Fruit fly (Drosophila melanogaster) whole organism: Measurements from ENCODE around the gene CG17321.

Source experiments
- CG8478 ChIP-seq: fragments of >200 bp; optimal IDR thresholded peaks from 2 replicates; lab custom pipeline; 2018; ENCODE audit warnings: inconsistent platforms
- EcR ChIP-seq, 2 experiments: fragments of >200 bp; optimal IDR thresholded peaks; 2 replicates each; lab custom pipeline; 2017; ENCODE audit warnings: missing biosample characterization in 2 of 2, missing genetic modification characterization in 2 of 2, missing genetic modification reagents in 2 of 2
- pan ChIP-seq: fragments of >200 bp; optimal IDR thresholded peaks from 2 replicates; lab custom pipeline; 2017
- psq ChIP-seq: fragments of >200 bp; optimal IDR thresholded peaks from 2 replicates; lab custom pipeline; 2017
- usp ChIP-seq: fragments of >200 bp; optimal IDR thresholded peaks from 2 replicates; lab custom pipeline; 2017; ENCODE audit warnings: missing biosample characterization, missing genetic modification characterization, mixed read lengths

dm6 chr2L:18810960-18811642 lies 33.9 kb upstream of the CG17321 start, which contains the start of the genes CG10570 and CG42502:
- TF ChIP-seq EcR (GFP tag; optimal IDR thresholded peaks at IDR 0.05; lab: Kevin White, UChicago) (no peak), psq (lab: Kevin White, UChicago) (no peak), pan (lab: Kevin White, UChicago) (peak; percentile 73), usp (GFP tag; lab: Kevin White, UChicago) (no peak), CG8478 (lab: Kevin White, UChicago) (no peak)
